Worm (Caenorhabditis elegans) whole organism, midembryonic: Measurements from ENCODE around the gene tpk-1.
A peak's percentile ranks its signal among the peaks of the same experiment; 100 is the strongest.

ENCODE experiments used
- T22C8.4 ChIP-seq: fragments of 200-800 bp; sonication (Bioruptor generic); IDR thresholded peaks from 2 replicates; pipeline ENCODE4 v1.3.6; 2022; ENCODE audit warnings: missing genetic modification characterization, missing compliant biosample characterization
- flt-1 ChIP-seq: fragments of 200-800 bp; sonication (Bioruptor generic); IDR thresholded peaks from 2 replicates; pipeline ENCODE4 v1.3.6; 2022; ENCODE audit warnings: missing genetic modification characterization, missing compliant biosample characterization
- klf-2 ChIP-seq: fragments of 200-800 bp; sonication (Bioruptor generic); conservative IDR thresholded peaks from 2 replicates; pipeline ENCODE4 v1.3.6; 2022; ENCODE audit warnings: missing genetic modification reagents, missing genetic modification characterization, missing compliant biosample characterization
- med-1 ChIP-seq: sonication (generic microtip); optimal IDR thresholded peaks from 2 replicates; lab custom pipeline; 2017; ENCODE audit warnings: missing genetic modification characterization, mild to moderate bottlenecking, missing compliant biosample characterization, antibody characterized with exemption, missing genetic modification reagents; ENCODE audit not compliant: insufficient read depth

- 0 out of 2 replicates have a peak, but pooled peaks have one; percentile 54 for TF ChIP-seq flt-1 (GFP tag; lab: Robert Waterston, UW)
- TF ChIP-seq klf-2 (GFP tag; lab: Robert Waterston, UW), result no peak
- no peak for TF ChIP-seq T22C8.4
- TF ChIP-seq med-1, result no peak
These were observed 46.6 kb upstream of the tpk-1 start for ce11 chrIII:8865294-8865766.
